Worm (Caenorhabditis elegans): ENCODE data around the gene nstp-3.

DNA sequence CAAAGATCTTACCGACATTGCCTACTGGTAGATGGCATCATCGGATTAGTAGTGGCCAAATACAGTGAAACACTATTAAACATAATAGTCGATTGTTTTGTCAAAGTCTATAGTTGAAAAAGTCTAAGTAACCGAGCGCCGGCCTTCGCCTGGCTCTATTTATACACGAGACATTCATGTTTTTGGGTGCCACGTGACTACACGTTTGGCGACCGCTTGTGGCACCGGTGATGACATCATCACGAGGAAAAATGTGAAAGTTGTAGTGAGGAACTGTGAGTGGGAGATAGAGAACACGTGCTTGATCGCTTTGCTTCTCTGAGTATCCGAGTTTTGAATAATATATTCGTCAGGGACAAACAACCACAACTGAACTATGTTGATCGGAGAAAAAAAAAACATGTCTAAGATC, 46.3 kb upstream of the nstp-3 start:
- TF ChIP-seq ztf-7 (tag; optimal IDR thresholded peaks at IDR 0.05), result no peak
- TF ChIP-seq unc-62 (GFP tag; optimal IDR thresholded peaks at IDR 0.05 in 1 of 2), result peak in 1 of 2 experiments; percentile 99
- TF ChIP-seq unc-62 (tag; optimal IDR thresholded peaks at IDR 0.05), result no peak
- TF ChIP-seq nhr-77 (tag; optimal IDR thresholded peaks at IDR 0.05), result peak; percentile 50
- peak; percentile 57 to 90 for TF ChIP-seq mdl-1 (tag; optimal IDR thresholded peaks at IDR 0.05)
- no peak for TF ChIP-seq nhr-10 (tag; optimal IDR thresholded peaks at IDR 0.05)
- TF ChIP-seq nhr-25 (tag; optimal IDR thresholded peaks at IDR 0.05; ENCODE audit: borderline replicate concordance, insufficient read depth), result peak; percentile 51
- no peak for TF ChIP-seq saeg-2 (GFP tag; IDR thresholded peaks at IDR 0.05)
- no peak for TF ChIP-seq D1046.2 (GFP tag; IDR thresholded peaks at IDR 0.05)
- no peak for TF ChIP-seq zag-1 (tag; optimal IDR thresholded peaks at IDR 0.05)
- no peak for TF ChIP-seq zip-11 (GFP tag; IDR thresholded peaks at IDR 0.05)
- no peak for TF ChIP-seq F49E8.2 (tag; optimal IDR thresholded peaks at IDR 0.05; ENCODE audit: borderline replicate concordance)
- TF ChIP-seq lin-13 (GFP tag; optimal IDR thresholded peaks at IDR 0.05), result peak; percentile 14
- TF ChIP-seq pha-4 (GFP tag; IDR thresholded peaks at IDR 0.05), result peak; percentile 53; the same call in 1 of the 2 replicates
- TF ChIP-seq pha-4 (tag; optimal IDR thresholded peaks at IDR 0.05), result no peak

Measured in whole organism, L4 larva.